Fruit fly (Drosophila melanogaster) whole organism, embryonic: ENCODE data around the gene Dredd.
A peak's percentile ranks its signal among the peaks of the same experiment; 100 is the strongest.

Experiments
- Bdp1 ChIP-seq: fragments of 200-800 bp; sonication (Bioruptor generic); optimal IDR thresholded peaks from 3 replicates; lab custom pipeline; 2016; ENCODE audit warnings: missing biosample characterization, missing genetic modification characterization
- CG10565 ChIP-seq: fragments of 200-800 bp; sonication (Bioruptor generic); optimal IDR thresholded peaks from 3 replicates; lab custom pipeline; 2016; ENCODE audit warnings: missing biosample characterization, mild to moderate bottlenecking, missing genetic modification characterization
- CG10654 ChIP-seq: fragments of 200-800 bp; sonication (Bioruptor generic); optimal IDR thresholded peaks from 2 replicates; lab custom pipeline; 2016; ENCODE audit warnings: missing biosample characterization, missing genetic modification characterization
- CG12659 ChIP-seq: fragments of 200-800 bp; sonication (Bioruptor generic); optimal IDR thresholded peaks from 3 replicates; lab custom pipeline; 2017; ENCODE audit warnings: mild to moderate bottlenecking, missing biosample characterization, missing genetic modification reagents, missing genetic modification characterization
- CG12744 ChIP-seq: fragments of 200-800 bp; sonication (Bioruptor generic); optimal IDR thresholded peaks from 2 replicates; lab custom pipeline; 2016; ENCODE audit warnings: missing biosample characterization, missing genetic modification characterization
- CG13775 ChIP-seq: fragments of 200-800 bp; sonication (Bioruptor generic); optimal IDR thresholded peaks from 3 replicates; lab custom pipeline; 2017; ENCODE audit warnings: missing biosample characterization, mild to moderate bottlenecking, missing genetic modification characterization
- CG14050 ChIP-seq: fragments of 200-800 bp; sonication (Bioruptor generic); IDR thresholded peaks from 3 replicates; pipeline ENCODE4 v1.3.6; 2022; ENCODE audit warnings: missing biosample characterization, missing genetic modification characterization
- CG17359 ChIP-seq: fragments of 200-800 bp; sonication (Bioruptor generic); optimal IDR thresholded peaks from 3 replicates; lab custom pipeline; 2018; ENCODE audit warnings: missing biosample characterization, mild to moderate bottlenecking, missing genetic modification characterization, moderate library complexity
- CG1832 ChIP-seq: fragments of 200-800 bp; sonication (Bioruptor generic); optimal IDR thresholded peaks from 2 replicates; lab custom pipeline; 2017; ENCODE audit warnings: missing biosample characterization, mild to moderate bottlenecking, missing genetic modification characterization, inconsistent platforms
- CG31224 ChIP-seq: fragments of 200-800 bp; sonication (Bioruptor generic); IDR thresholded peaks from 2 replicates; pipeline ENCODE4 v1.3.6; 2022; ENCODE audit warnings: missing biosample characterization, missing genetic modification characterization
- CG31365 ChIP-seq: fragments of 200-800 bp; sonication (Bioruptor generic); optimal IDR thresholded peaks from 2 replicates; lab custom pipeline; 2018; ENCODE audit warnings: missing biosample characterization, mild to moderate bottlenecking, missing genetic modification characterization
- CG34422 ChIP-seq: fragments of 200-800 bp; sonication (Bioruptor generic); IDR thresholded peaks from 3 replicates; pipeline ENCODE4 v1.3.6; 2022; ENCODE audit warnings: missing biosample characterization, missing genetic modification characterization
- CG4404 ChIP-seq: fragments of 200-800 bp; sonication (Bioruptor generic); IDR thresholded peaks from 2 replicates; pipeline ENCODE4 v1.3.6; 2022; ENCODE audit warnings: missing biosample characterization, missing genetic modification characterization
- CG6175 ChIP-seq: fragments of 200-800 bp; sonication (Bioruptor generic); IDR thresholded peaks from 3 replicates; pipeline ENCODE4 v1.3.6; 2022; ENCODE audit warnings: missing biosample characterization, missing genetic modification characterization
- CG6791 ChIP-seq: fragments of 200-800 bp; sonication (Bioruptor generic); IDR thresholded peaks from 3 replicates; pipeline ENCODE4 v1.3.6; 2022; ENCODE audit warnings: missing biosample characterization, missing genetic modification characterization; ENCODE audit not compliant: partially characterized antibody
- CG6854 ChIP-seq: fragments of 200-800 bp; sonication (Bioruptor generic); optimal IDR thresholded peaks from 3 replicates; lab custom pipeline; 2017; ENCODE audit warnings: missing biosample characterization, mild to moderate bottlenecking, missing genetic modification characterization
- CG8359 ChIP-seq: fragments of 200-800 bp; sonication (Bioruptor generic); optimal IDR thresholded peaks from 2 replicates; lab custom pipeline; 2017; ENCODE audit warnings: missing biosample characterization, mild to moderate bottlenecking, missing genetic modification characterization, borderline replicate concordance
- CG8388 ChIP-seq: fragments of 200-800 bp; sonication (Bioruptor generic); optimal IDR thresholded peaks from 2 replicates; lab custom pipeline; 2019; ENCODE audit warnings: missing biosample characterization, mild to moderate bottlenecking, missing genetic modification characterization, moderate library complexity
- Dad ChIP-seq: fragments of 200-800 bp; sonication (Bioruptor generic); optimal IDR thresholded peaks from 3 replicates; lab custom pipeline; 2016; ENCODE audit warnings: missing biosample characterization, missing genetic modification characterization
- Hsf ChIP-seq: fragments of 200-800 bp; sonication (Bioruptor generic); optimal IDR thresholded peaks from 3 replicates; lab custom pipeline; 2016; ENCODE audit warnings: missing biosample characterization, missing genetic modification characterization
- Jarid2 ChIP-seq: fragments of 200-800 bp; sonication (Bioruptor generic); optimal IDR thresholded peaks from 3 replicates; lab custom pipeline; 2017; ENCODE audit warnings: mild to moderate bottlenecking, missing biosample characterization, missing genetic modification reagents, missing genetic modification characterization
- Lpt ChIP-seq: fragments of >200 bp; optimal IDR thresholded peaks from 2 replicates; lab custom pipeline; 2018; ENCODE audit warnings: missing biosample characterization, missing genetic modification characterization
- Meics ChIP-seq: fragments of 200-800 bp; sonication (Bioruptor generic); optimal IDR thresholded peaks from 2 replicates; lab custom pipeline; 2017; ENCODE audit warnings: missing biosample characterization, mild to moderate bottlenecking, missing genetic modification characterization
- Oli ChIP-seq: fragments of 200-800 bp; sonication (Bioruptor generic); optimal IDR thresholded peaks from 2 replicates; lab custom pipeline; 2018; ENCODE audit warnings: missing biosample characterization, mild to moderate bottlenecking, missing genetic modification characterization, moderate library complexity
- Scr ChIP-seq: fragments of 200-800 bp; sonication (Bioruptor generic); IDR thresholded peaks from 2 replicates; pipeline ENCODE4 v1.3.6; 2022; ENCODE audit warnings: missing biosample characterization, missing genetic modification characterization; ENCODE audit not compliant: partially characterized antibody
- Taf1 ChIP-seq: fragments of 200-800 bp; sonication (Bioruptor generic); IDR thresholded peaks from 2 replicates; pipeline ENCODE4 v1.3.6; 2022; ENCODE audit warnings: missing biosample characterization, missing genetic modification characterization
- ara ChIP-seq: fragments of 200-800 bp; sonication (Bioruptor generic); IDR thresholded peaks from 2 replicates; pipeline ENCODE4 v1.3.6; 2022; ENCODE audit warnings: missing biosample characterization, missing genetic modification characterization
- cg ChIP-seq: fragments of 200-800 bp; sonication (Bioruptor generic); optimal IDR thresholded peaks from 3 replicates; lab custom pipeline; 2019; ENCODE audit warnings: missing biosample characterization, mild to moderate bottlenecking, missing genetic modification characterization, moderate library complexity
- chn ChIP-seq: fragments of 200-800 bp; sonication (Bioruptor generic); optimal IDR thresholded peaks from 2 replicates; lab custom pipeline; 2016; ENCODE audit warnings: missing biosample characterization, missing genetic modification characterization
- dmrt11E ChIP-seq: fragments of 200-800 bp; sonication (Bioruptor generic); optimal IDR thresholded peaks from 3 replicates; lab custom pipeline; 2018; ENCODE audit warnings: missing biosample characterization, mild to moderate bottlenecking, missing genetic modification characterization, moderate library complexity
- ems ChIP-seq: fragments of 200-800 bp; sonication (Bioruptor generic); optimal IDR thresholded peaks from 3 replicates; lab custom pipeline; 2016; ENCODE audit warnings: missing biosample characterization, missing genetic modification characterization
- fd96Cb ChIP-seq: fragments of 200-800 bp; sonication (Bioruptor generic); optimal IDR thresholded peaks from 2 replicates; lab custom pipeline; 2018; ENCODE audit warnings: missing biosample characterization, mild to moderate bottlenecking, missing genetic modification characterization, moderate library complexity
- gem ChIP-seq: fragments of 200-800 bp; sonication (Bioruptor generic); optimal IDR thresholded peaks from 2 replicates; lab custom pipeline; 2019; ENCODE audit warnings: missing biosample characterization, mild to moderate bottlenecking, missing genetic modification characterization, moderate library complexity
- hth ChIP-seq: fragments of >200 bp; optimal IDR thresholded peaks from 2 replicates; lab custom pipeline; 2017; ENCODE audit warnings: inconsistent platforms
- lmd ChIP-seq: fragments of 200-800 bp; sonication (Bioruptor generic); IDR thresholded peaks from 2 replicates; pipeline ENCODE4 v1.3.6; 2022; ENCODE audit warnings: missing biosample characterization, missing genetic modification characterization
- nmo ChIP-seq: fragments of 200-800 bp; sonication (Bioruptor generic); optimal IDR thresholded peaks from 2 replicates; lab custom pipeline; 2018; ENCODE audit warnings: missing biosample characterization, mild to moderate bottlenecking, missing genetic modification characterization, moderate library complexity
- oc ChIP-seq: fragments of 200-800 bp; sonication (Bioruptor generic); optimal IDR thresholded peaks from 2 replicates; lab custom pipeline; 2018; ENCODE audit warnings: missing biosample characterization, mild to moderate bottlenecking, missing genetic modification characterization, moderate library complexity
- p53 ChIP-seq: fragments of 200-800 bp; sonication (Bioruptor generic); optimal IDR thresholded peaks from 2 replicates; lab custom pipeline; 2016; ENCODE audit warnings: missing biosample characterization, missing genetic modification characterization
- prd ChIP-seq, 3 experiments: fragments of >200 bp in 2 of 3; fragments of 200-800 bp in 1 of 3; sonication (Bioruptor generic) in 1 of 3; optimal IDR thresholded peaks in 2 of 3; IDR thresholded peaks in 1 of 3; 2 replicates in 2 of 3; 3 replicates in 1 of 3; pipeline versions ENCODE4 v1.3.6 to Lab custom; 2017 to 2022; ENCODE audit warnings: missing biosample characterization in 1 of 3, missing genetic modification characterization in 1 of 3
- pzg ChIP-seq: fragments of 200-800 bp; sonication (Bioruptor generic); optimal IDR thresholded peaks from 3 replicates; lab custom pipeline; 2018; ENCODE audit warnings: missing biosample characterization, mild to moderate bottlenecking, missing genetic modification characterization, moderate library complexity
- scrt ChIP-seq: fragments of 200-800 bp; sonication (Bioruptor generic); optimal IDR thresholded peaks from 2 replicates; lab custom pipeline; 2018; ENCODE audit warnings: missing biosample characterization, mild to moderate bottlenecking, missing genetic modification characterization, moderate library complexity
- sima ChIP-seq: fragments of 200-800 bp; sonication (Bioruptor generic); optimal IDR thresholded peaks from 2 replicates; lab custom pipeline; 2016; ENCODE audit warnings: missing biosample characterization, missing genetic modification characterization
- sna ChIP-seq: fragments of 200-800 bp; sonication (Bioruptor generic); IDR thresholded peaks from 2 replicates; pipeline ENCODE4 v1.3.6; 2022; ENCODE audit warnings: missing biosample characterization, missing genetic modification characterization; ENCODE audit not compliant: partially characterized antibody
- sr ChIP-seq: fragments of 200-800 bp; sonication (Bioruptor generic); IDR thresholded peaks from 3 replicates; pipeline ENCODE4 v1.3.6; 2022; ENCODE audit warnings: missing biosample characterization, missing genetic modification characterization
- stwl ChIP-seq: fragments of 200-800 bp; sonication (Bioruptor generic); optimal IDR thresholded peaks from 3 replicates; lab custom pipeline; 2018; ENCODE audit warnings: missing biosample characterization, mild to moderate bottlenecking, missing genetic modification characterization, moderate library complexity
- tio ChIP-seq: fragments of 200-800 bp; sonication (Bioruptor generic); optimal IDR thresholded peaks from 2 replicates; lab custom pipeline; 2017; ENCODE audit warnings: missing biosample characterization, missing genetic modification characterization, inconsistent platforms
- trh ChIP-seq: fragments of 200-800 bp; sonication (Bioruptor generic); optimal IDR thresholded peaks from 2 replicates; lab custom pipeline; 2016; ENCODE audit warnings: missing biosample characterization, missing genetic modification characterization
- tup ChIP-seq: fragments of 200-800 bp; sonication (Bioruptor generic); optimal IDR thresholded peaks from 2 replicates; lab custom pipeline; 2016; ENCODE audit warnings: missing biosample characterization, mild to moderate bottlenecking, missing genetic modification characterization, moderate library complexity
- z ChIP-seq: fragments of 200-800 bp; sonication (Bioruptor generic); IDR thresholded peaks from 3 replicates; pipeline ENCODE4 v1.3.6; 2022; ENCODE audit warnings: missing biosample characterization, missing genetic modification characterization

Gene Dredd

dm6 chrX:629239-629821 is 6.0 kb downstream of the Dredd start, which contains the start of the genes RpL36 and Mybbp1A (continued):
- peak; percentile 72 for TF ChIP-seq ems (GFP tag; lab: Kevin White, UChicago)
- TF ChIP-seq trh (GFP tag; lab: Kevin White, UChicago) = peak; percentile 50
- peak; percentile 52 for TF ChIP-seq CG12744 (GFP tag; lab: Kevin White, UChicago)
- TF ChIP-seq CG10654 = peak; percentile 62
- TF ChIP-seq CG6854 = peak; percentile 66
- TF ChIP-seq CG4404 = peak; percentile 31
- peak; percentile 86 for TF ChIP-seq sna (GFP tag; lab: Robert Waterston, UW)
- peak; percentile 62 for TF ChIP-seq cg
- TF ChIP-seq stwl = peak; percentile 60
- TF ChIP-seq Dad (GFP tag; lab: Kevin White, UChicago) = peak; percentile 56
- TF ChIP-seq Jarid2 (GFP tag; lab: Kevin White, UChicago) = no peak
- peak; percentile 42; the same call in 1 of the 2 replicates for TF ChIP-seq ara (GFP tag; lab: Robert Waterston, UW)
- peak; percentile 58 for TF ChIP-seq Bdp1
- TF ChIP-seq prd (optimal IDR thresholded peaks at IDR 0.05; lab: Kevin White, UChicago) = no peak
- peak; percentile 60 for TF ChIP-seq prd (GFP tag; IDR thresholded peaks at IDR 0.05; lab: Robert Waterston, UW)
- no peak for TF ChIP-seq CG10565 (GFP tag; lab: Kevin White, UChicago)
- no peak for TF ChIP-seq Lpt (GFP tag; lab: Kevin White, UChicago)
- peak; percentile 39; the same call in 1 of the 2 replicates for TF ChIP-seq CG31224 (GFP tag; lab: Robert Waterston, UW)
- TF ChIP-seq CG6175 (GFP tag; lab: Robert Waterston, UW) = 0 out of 3 replicates have a peak, but pooled peaks have one; percentile 30
- peak; percentile 87 for TF ChIP-seq Meics (GFP tag; lab: Kevin White, UChicago)
- TF ChIP-seq CG8388 (GFP tag; lab: Kevin White, UChicago) = peak; percentile 53
- peak; percentile 88 for TF ChIP-seq pzg
- TF ChIP-seq p53 (GFP tag; lab: Kevin White, UChicago) = peak; percentile 75
- no peak for TF ChIP-seq hth (lab: Kevin White, UChicago)
- peak; percentile 54 for TF ChIP-seq Oli (tag; lab: Kevin White, UChicago)
- TF ChIP-seq z (GFP tag; lab: Robert Waterston, UW) = no peak
- TF ChIP-seq CG34422 (GFP tag; lab: Robert Waterston, UW) = peak; percentile 79
- peak; percentile 74; the same call in 2 of the 3 replicates for TF ChIP-seq sr (GFP tag; lab: Robert Waterston, UW)
- TF ChIP-seq scrt (GFP tag; lab: Kevin White, UChicago) = peak; percentile 62
- TF ChIP-seq Scr = peak; percentile 90
- peak; percentile 82 for TF ChIP-seq CG13775 (GFP tag; lab: Kevin White, UChicago)
- peak; percentile 85 for TF ChIP-seq CG6791 (GFP tag; lab: Robert Waterston, UW)
- peak; percentile 46 for TF ChIP-seq CG17359 (tag; lab: Kevin White, UChicago)
- no peak for TF ChIP-seq tio (GFP tag; lab: Kevin White, UChicago)
- peak; percentile 75 for TF ChIP-seq nmo (GFP tag; lab: Kevin White, UChicago)
- peak; percentile 42 for TF ChIP-seq CG31365 (tag; lab: Kevin White, UChicago)
- TF ChIP-seq gem (tag; lab: Kevin White, UChicago) = no peak
- peak; percentile 66 for TF ChIP-seq dmrt11E (tag; lab: Kevin White, UChicago)
- TF ChIP-seq oc (tag; lab: Kevin White, UChicago) = no peak
- peak; percentile 8 for TF ChIP-seq CG8359 (GFP tag; lab: Kevin White, UChicago)
- TF ChIP-seq chn (GFP tag; lab: Kevin White, UChicago) = peak; percentile 72
- no peak for TF ChIP-seq fd96Cb (tag; lab: Kevin White, UChicago)
- no peak for TF ChIP-seq tup (GFP tag; lab: Kevin White, UChicago)
- TF ChIP-seq CG12659 (GFP tag; lab: Kevin White, UChicago) = peak; percentile 92
- peak; percentile 24 for TF ChIP-seq sima (GFP tag; lab: Kevin White, UChicago)
- peak; percentile 60 for TF ChIP-seq lmd
- TF ChIP-seq CG1832 (GFP tag; lab: Kevin White, UChicago) = no peak
- peak; percentile 77 for TF ChIP-seq Hsf (GFP tag; lab: Kevin White, UChicago)
- TF ChIP-seq CG14050 (GFP tag; lab: Robert Waterston, UW) = peak; percentile 32; the same call in 2 of the 3 replicates
- TF ChIP-seq Taf1 (GFP tag; lab: Robert Waterston, UW) = no peak
